Worm (Caenorhabditis elegans) whole organism, mixed stage, embryonic: ENCODE results near the gene idpp-8.
A peak's percentile ranks its signal among the peaks of the same experiment; 100 is the strongest.

Experiments used
- M03D4.4 ChIP-seq: sonication (generic microtip); optimal IDR thresholded peaks from 2 replicates; lab custom pipeline; 2017; ENCODE audit warnings: mild to moderate bottlenecking, missing genetic modification characterization, missing compliant biosample characterization
- bed-3 ChIP-seq: fragments of 200-800 bp; sonication (Bioruptor generic); optimal IDR thresholded peaks from 3 replicates; lab custom pipeline; 2018; ENCODE audit warnings: mild to moderate bottlenecking, missing genetic modification characterization, moderate library complexity, missing compliant biosample characterization
- ceh-39 ChIP-seq: fragments of 150-350 bp; optimal IDR thresholded peaks from 2 replicates; lab custom pipeline; 2014; ENCODE audit warnings: missing biosample characterization, missing genetic modification characterization
- ceh-43 ChIP-seq: fragments of 200-800 bp; sonication (Bioruptor generic); optimal IDR thresholded peaks from 2 replicates; lab custom pipeline; 2018; ENCODE audit warnings: mild to moderate bottlenecking, missing genetic modification characterization, moderate library complexity, missing compliant biosample characterization
- ceh-83 ChIP-seq: fragments of 200-800 bp; sonication (Bioruptor generic); optimal IDR thresholded peaks from 2 replicates; lab custom pipeline; 2018; ENCODE audit warnings: mild to moderate bottlenecking, missing genetic modification characterization, missing compliant biosample characterization
- ces-1 ChIP-seq: fragments of 150-350 bp; optimal IDR thresholded peaks from 2 replicates; lab custom pipeline; 2014; ENCODE audit warnings: missing biosample characterization, missing genetic modification reagents, missing genetic modification characterization
- cnd-1 ChIP-seq: fragments of 200-800 bp; sonication (Bioruptor generic); optimal IDR thresholded peaks from 2 replicates; lab custom pipeline; 2018; ENCODE audit warnings: mild to moderate bottlenecking, missing genetic modification characterization, missing compliant biosample characterization
- drap-1 ChIP-seq: fragments of 200-800 bp; sonication (Bioruptor generic); optimal IDR thresholded peaks from 3 replicates; lab custom pipeline; 2018; ENCODE audit warnings: mild to moderate bottlenecking, missing genetic modification characterization, missing compliant biosample characterization
- elt-1 ChIP-seq: sonication (generic microtip); optimal IDR thresholded peaks from 2 replicates; lab custom pipeline; 2017; ENCODE audit warnings: missing genetic modification characterization, mild to moderate bottlenecking, missing compliant biosample characterization, antibody characterized with exemption, moderate library complexity, borderline replicate concordance; ENCODE audit not compliant: insufficient read depth
- elt-3 ChIP-seq: fragments of 150-350 bp; optimal IDR thresholded peaks from 2 replicates; lab custom pipeline; 2014; ENCODE audit warnings: missing biosample characterization, missing genetic modification characterization
- flh-1 ChIP-seq: fragments of 200-800 bp; sonication (Bioruptor generic); optimal IDR thresholded peaks from 2 replicates; lab custom pipeline; 2018; ENCODE audit warnings: mild to moderate bottlenecking, missing genetic modification characterization, moderate library complexity, missing compliant biosample characterization
- ham-2 ChIP-seq: fragments of 200-800 bp; sonication (Bioruptor generic); optimal IDR thresholded peaks from 2 replicates; lab custom pipeline; 2018; ENCODE audit warnings: mild to moderate bottlenecking, missing genetic modification characterization, missing compliant biosample characterization
- hlh-1 ChIP-seq: fragments of 150-350 bp; optimal IDR thresholded peaks from 2 replicates; lab custom pipeline; 2014; ENCODE audit warnings: missing biosample characterization, missing genetic modification reagents, missing genetic modification characterization
- lin-13 ChIP-seq: fragments of 150-350 bp; optimal IDR thresholded peaks from 2 replicates; lab custom pipeline; 2014; ENCODE audit warnings: missing biosample characterization, missing genetic modification characterization
- lin-32 ChIP-seq: fragments of 200-800 bp; sonication (Bioruptor generic); optimal IDR thresholded peaks from 2 replicates; lab custom pipeline; 2018; ENCODE audit warnings: mild to moderate bottlenecking, missing genetic modification characterization, missing compliant biosample characterization
- lsy-2 ChIP-seq: fragments of 150-350 bp; optimal IDR thresholded peaks from 2 replicates; lab custom pipeline; 2014; ENCODE audit warnings: missing biosample characterization, missing genetic modification characterization
- mab-5 ChIP-seq: fragments of 150-350 bp; optimal IDR thresholded peaks from 2 replicates; lab custom pipeline; 2014; ENCODE audit warnings: missing biosample characterization, missing genetic modification characterization
- mep-1 ChIP-seq: fragments of 150-350 bp; optimal IDR thresholded peaks from 2 replicates; lab custom pipeline; 2017; ENCODE audit warnings: missing biosample characterization, missing genetic modification reagents, missing genetic modification characterization, inconsistent platforms
- mls-2 ChIP-seq: sonication (generic microtip); optimal IDR thresholded peaks from 2 replicates; lab custom pipeline; 2016; ENCODE audit warnings: mild to moderate bottlenecking, missing genetic modification characterization, moderate library complexity, missing compliant biosample characterization
- nhr-12 ChIP-seq: fragments of 150-350 bp; optimal IDR thresholded peaks from 2 replicates; lab custom pipeline; 2014; ENCODE audit warnings: missing biosample characterization, missing genetic modification characterization
- nhr-2 ChIP-seq: fragments of 150-350 bp; optimal IDR thresholded peaks from 2 replicates; lab custom pipeline; 2014; ENCODE audit warnings: missing biosample characterization, missing genetic modification characterization
- nhr-237 ChIP-seq: fragments of 150-350 bp; optimal IDR thresholded peaks from 2 replicates; lab custom pipeline; 2014; ENCODE audit warnings: missing biosample characterization, missing genetic modification characterization
- nhr-28 ChIP-seq: fragments of 150-350 bp; optimal IDR thresholded peaks from 2 replicates; lab custom pipeline; 2014; ENCODE audit warnings: missing biosample characterization, missing genetic modification characterization
- nhr-76 ChIP-seq: sonication (generic microtip); optimal IDR thresholded peaks from 2 replicates; lab custom pipeline; 2017; ENCODE audit warnings: missing biosample characterization, missing genetic modification characterization
- pha-4 ChIP-seq: fragments of 150-350 bp; optimal IDR thresholded peaks from 2 replicates; lab custom pipeline; 2018; ENCODE audit warnings: missing biosample characterization, missing genetic modification reagents, missing genetic modification characterization
- sem-2 ChIP-seq: fragments of 200-800 bp; sonication (Bioruptor generic); optimal IDR thresholded peaks from 2 replicates; lab custom pipeline; 2018; ENCODE audit warnings: mild to moderate bottlenecking, missing genetic modification characterization, missing compliant biosample characterization
- snpc-4 ChIP-seq: fragments of 150-350 bp; optimal IDR thresholded peaks from 2 replicates; lab custom pipeline; 2014; ENCODE audit warnings: missing biosample characterization, missing genetic modification characterization
- sptf-1 ChIP-seq: sonication (generic microtip); optimal IDR thresholded peaks from 2 replicates; lab custom pipeline; 2017; ENCODE audit warnings: mild to moderate bottlenecking, missing genetic modification characterization, moderate library complexity, missing compliant biosample characterization
- tbx-8 ChIP-seq: fragments of 200-800 bp; sonication (Bioruptor generic); optimal IDR thresholded peaks from 2 replicates; lab custom pipeline; 2018; ENCODE audit warnings: mild to moderate bottlenecking, missing genetic modification characterization, moderate library complexity, missing compliant biosample characterization
- unc-120 ChIP-seq: sonication (generic microtip); optimal IDR thresholded peaks from 2 replicates; lab custom pipeline; 2017; ENCODE audit warnings: missing genetic modification characterization, missing compliant biosample characterization; ENCODE audit not compliant: poor library complexity, severe bottlenecking
- unc-39 ChIP-seq: fragments of 150-350 bp; optimal IDR thresholded peaks from 2 replicates; lab custom pipeline; 2014; ENCODE audit warnings: missing biosample characterization, missing genetic modification characterization
- unc-62 ChIP-seq: fragments of 150-350 bp; optimal IDR thresholded peaks from 2 replicates; lab custom pipeline; 2014; ENCODE audit warnings: missing biosample characterization, missing genetic modification reagents, missing genetic modification characterization
- zip-8 ChIP-seq: fragments of 150-350 bp; optimal IDR thresholded peaks from 2 replicates; lab custom pipeline; 2014; ENCODE audit warnings: missing biosample characterization, missing genetic modification characterization
- ztf-11 ChIP-seq: fragments of 150-350 bp; optimal IDR thresholded peaks from 2 replicates; lab custom pipeline; 2014; ENCODE audit warnings: missing biosample characterization, missing genetic modification characterization

The idpp-8 gene

ce11 chrII:10283145-10283544, 32.2 kb upstream of the idpp-8 start:
- TF ChIP-seq sptf-1 = no peak
- TF ChIP-seq unc-39 (tag; lab: Kevin White, UChicago) = no peak
- no peak for TF ChIP-seq M03D4.4 (tag; lab: Kevin White, UChicago)
- TF ChIP-seq nhr-2 (tag; lab: Kevin White, UChicago) = no peak
- no peak for TF ChIP-seq drap-1 (GFP tag; lab: Kevin White, UChicago)
- no peak for TF ChIP-seq mab-5 (tag; lab: Kevin White, UChicago)
- TF ChIP-seq flh-1 = no peak
- no peak for TF ChIP-seq elt-1 (tag; lab: Kevin White, UChicago)
- TF ChIP-seq ztf-11 (tag; lab: Kevin White, UChicago) = no peak
- no peak for TF ChIP-seq zip-8
- TF ChIP-seq nhr-28 = no peak

ce11 chrII:10284991-10285390, 30.4 kb upstream of the idpp-8 start:
- TF ChIP-seq unc-120 (tag; lab: Kevin White, UChicago) (no peak), sptf-1 (no peak), flh-1 (no peak), mep-1 (tag; lab: Kevin White, UChicago) (no peak), unc-62 (GFP tag; lab: Kevin White, UChicago) (no peak), drap-1 (GFP tag; lab: Kevin White, UChicago) (no peak), ces-1 (peak; percentile 26), ceh-43 (GFP tag; lab: Kevin White, UChicago) (no peak)

DNA sequence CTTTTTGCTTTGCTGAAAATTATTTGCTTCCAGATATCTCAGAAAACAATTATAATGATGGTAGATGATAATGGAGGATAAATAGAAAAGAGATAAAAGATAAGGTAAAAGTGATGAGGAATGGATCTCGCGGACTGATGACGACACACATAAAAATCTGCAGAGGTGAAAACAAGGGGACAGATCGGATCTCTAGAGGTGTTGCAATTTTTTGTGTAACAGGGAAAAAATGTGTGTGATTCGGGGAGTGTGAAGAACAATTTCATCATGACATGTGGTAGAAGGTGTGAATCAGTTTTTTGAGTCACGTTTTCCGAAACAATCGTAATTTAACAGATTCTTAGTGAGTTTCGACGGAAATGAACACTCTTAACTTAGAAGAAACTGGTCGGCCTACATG, 26.4 kb upstream of the idpp-8 start:
- no peak for TF ChIP-seq sem-2 (GFP tag; lab: Kevin White, UChicago)
- TF ChIP-seq sptf-1 = no peak
- no peak for TF ChIP-seq zip-8
- TF ChIP-seq elt-1 (tag; lab: Kevin White, UChicago) = peak; percentile 4
- TF ChIP-seq nhr-76 (tag; lab: Kevin White, UChicago) = no peak
- TF ChIP-seq, all 35 proteins: peak for 1

DNA sequence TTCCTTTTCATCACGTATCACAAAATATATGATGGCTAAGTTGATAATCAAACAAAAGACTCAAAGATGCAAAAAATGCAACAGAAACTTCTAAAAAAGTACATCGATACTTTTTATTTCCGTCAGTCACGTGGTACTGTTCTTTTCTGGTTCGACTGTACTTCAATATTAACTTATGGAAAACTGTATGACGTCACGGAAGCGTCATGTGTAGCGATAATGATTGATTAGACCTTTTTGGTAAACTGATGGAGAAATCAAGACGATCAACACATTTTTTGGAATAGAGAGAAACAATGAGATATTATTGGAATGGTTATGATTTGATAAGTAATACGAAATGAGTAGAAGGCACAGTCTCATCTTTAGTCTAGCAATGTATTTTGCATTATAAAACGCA, 21.1 kb upstream of the idpp-8 start:
- TF ChIP-seq ceh-83 (GFP tag; lab: Kevin White, UChicago) = no peak
- TF ChIP-seq unc-120 (tag; lab: Kevin White, UChicago) = no peak
- TF ChIP-seq mep-1 (tag; lab: Kevin White, UChicago) = no peak

DNA sequence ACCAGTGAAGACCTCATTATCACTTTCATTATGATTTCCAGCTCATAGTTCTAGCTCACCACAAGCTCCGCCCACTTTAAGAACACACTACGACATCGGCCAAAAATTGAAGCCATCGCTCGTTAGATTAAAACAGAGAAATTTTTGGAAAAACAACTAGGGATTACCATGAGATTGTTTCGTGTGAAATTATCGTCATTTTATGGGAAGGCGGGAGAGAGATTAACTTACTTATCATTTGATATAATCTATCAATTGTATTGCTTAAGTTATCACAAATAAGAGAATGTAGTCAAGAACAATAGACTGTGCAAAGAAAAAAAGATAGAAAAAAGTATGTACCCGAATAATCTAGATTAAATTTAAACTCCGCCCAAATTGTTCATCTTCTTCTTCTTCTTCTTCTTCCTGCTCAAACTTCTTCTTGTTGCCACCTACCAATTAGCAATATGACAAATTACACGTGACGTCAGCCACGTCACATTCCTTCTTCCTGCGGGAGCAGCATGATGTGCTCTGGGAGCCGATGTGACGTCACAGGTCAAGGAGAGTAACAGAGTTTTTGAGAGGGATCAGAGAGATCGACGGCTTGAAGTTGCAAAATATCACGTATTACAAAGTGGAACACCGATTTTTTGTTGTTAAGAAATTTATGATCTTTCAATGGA, 15.1 kb upstream of the idpp-8 start, which contains the start of gene nep-26:
nep-26 (minus strand) TSS at position 51 of the 668 bp plus-strand sequence.
- TF ChIP-seq elt-3 (tag; lab: Kevin White, UChicago) = no peak
- peak; percentile 54 for TF ChIP-seq unc-62 (GFP tag; lab: Kevin White, UChicago)
- no peak for TF ChIP-seq ham-2 (GFP tag; lab: Kevin White, UChicago)
- no peak for TF ChIP-seq ceh-83 (GFP tag; lab: Kevin White, UChicago)
- no peak for TF ChIP-seq cnd-1 (tag; lab: Kevin White, UChicago)
- TF ChIP-seq zip-8 = peak; percentile 16
- no peak for TF ChIP-seq pha-4 (tag; lab: Kevin White, UChicago)
- TF ChIP-seq lsy-2 = no peak

DNA sequence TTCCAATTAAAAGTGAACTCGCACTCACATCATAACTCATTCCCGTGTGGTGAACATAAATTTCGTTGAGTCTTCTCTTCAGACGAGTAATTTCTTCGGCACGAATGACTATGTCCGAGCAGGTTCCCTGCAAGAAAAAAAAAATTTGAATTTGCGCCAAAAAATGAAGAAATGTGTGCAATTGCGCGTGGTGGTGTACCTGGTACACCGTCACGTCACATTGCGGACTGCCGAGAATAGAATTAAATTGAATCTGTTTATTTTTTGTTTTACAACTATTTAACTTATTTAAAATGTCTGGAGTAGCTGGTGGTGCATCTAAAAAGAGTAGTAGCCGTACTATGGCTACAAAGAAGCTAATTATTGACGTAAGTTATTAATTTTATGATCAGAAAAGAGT, 14.4 kb upstream of the idpp-8 start, which contains the start of gene mdt-22:
mdt-22 (plus strand) TSS at position 263 of the 400 bp plus-strand sequence.
- TF ChIP-seq ceh-39 (tag; lab: Kevin White, UChicago) = peak; percentile 28
- peak; percentile 96 for TF ChIP-seq unc-120 (tag; lab: Kevin White, UChicago)
- TF ChIP-seq ceh-83 (GFP tag; lab: Kevin White, UChicago) = no peak
- TF ChIP-seq mep-1 (tag; lab: Kevin White, UChicago) = peak; percentile 89
- TF ChIP-seq drap-1 (GFP tag; lab: Kevin White, UChicago) = peak; percentile 70
- TF ChIP-seq sem-2 (GFP tag; lab: Kevin White, UChicago) = no peak
- no peak for TF ChIP-seq nhr-12
- no peak for TF ChIP-seq flh-1
- TF ChIP-seq lin-32 (GFP tag; lab: Kevin White, UChicago) = no peak
- TF ChIP-seq snpc-4 = no peak
- TF ChIP-seq mls-2 (tag; lab: Kevin White, UChicago) = peak; percentile 39
- TF ChIP-seq elt-1 (tag; lab: Kevin White, UChicago) = no peak
- peak; percentile 59 for TF ChIP-seq pha-4 (tag; lab: Kevin White, UChicago)
- no peak for TF ChIP-seq ham-2 (GFP tag; lab: Kevin White, UChicago)
- peak; percentile 68 for TF ChIP-seq hlh-1 (tag; lab: Kevin White, UChicago)
- peak; percentile 92 for TF ChIP-seq ces-1
- TF ChIP-seq sptf-1 = peak; percentile 72
- TF ChIP-seq nhr-237 (tag; lab: Kevin White, UChicago) = peak; percentile 52
- no peak for TF ChIP-seq tbx-8 (GFP tag; lab: Kevin White, UChicago)
- peak; percentile 81 for TF ChIP-seq lin-13 (tag; lab: Kevin White, UChicago)
- peak; percentile 2 for TF ChIP-seq nhr-2 (tag; lab: Kevin White, UChicago)
- TF ChIP-seq zip-8 = no peak
- TF ChIP-seq nhr-28 = no peak
- no peak for TF ChIP-seq bed-3
- TF ChIP-seq lsy-2 = peak; percentile 81
- no peak for TF ChIP-seq ztf-11 (tag; lab: Kevin White, UChicago)
- TF ChIP-seq unc-62 (GFP tag; lab: Kevin White, UChicago) = no peak
- no peak for TF ChIP-seq mab-5 (tag; lab: Kevin White, UChicago)
- peak; percentile 66 for TF ChIP-seq M03D4.4 (tag; lab: Kevin White, UChicago)
- TF ChIP-seq unc-39 (tag; lab: Kevin White, UChicago) = no peak
- peak; percentile 28 for TF ChIP-seq cnd-1 (tag; lab: Kevin White, UChicago)
- TF ChIP-seq elt-3 (tag; lab: Kevin White, UChicago) = peak; percentile 6
